Fruit fly (Drosophila melanogaster) whole organism, embryonic: Measurements from ENCODE around the gene CG31988.
A peak's percentile ranks its signal among the peaks of the same experiment; 100 is the strongest.

Experiments
- Atf6 ChIP-seq: fragments of 200-800 bp; sonication (Bioruptor generic); IDR thresholded peaks from 2 replicates; pipeline ENCODE4 v1.3.6; 2022; ENCODE audit warnings: missing biosample characterization, missing genetic modification characterization
- Awh ChIP-seq: fragments of 200-800 bp; sonication (Bioruptor generic); IDR thresholded peaks from 2 replicates; pipeline ENCODE4, ENCODE4 v1.3.6; 2022; ENCODE audit warnings: missing biosample characterization, missing genetic modification characterization
- CG1024 ChIP-seq: fragments of 200-800 bp; sonication (Bioruptor generic); IDR thresholded peaks from 2 replicates; pipeline ENCODE4 v1.3.6; 2022; ENCODE audit warnings: missing biosample characterization, missing genetic modification characterization
- CG12071 ChIP-seq: fragments of 200-800 bp; sonication (Bioruptor generic); optimal IDR thresholded peaks from 3 replicates; lab custom pipeline; 2018; ENCODE audit warnings: missing biosample characterization, mild to moderate bottlenecking, missing genetic modification characterization
- CG12659 ChIP-seq: fragments of 200-800 bp; sonication (Bioruptor generic); optimal IDR thresholded peaks from 3 replicates; lab custom pipeline; 2017; ENCODE audit warnings: mild to moderate bottlenecking, missing biosample characterization, missing genetic modification reagents, missing genetic modification characterization
- CG13624 ChIP-seq: fragments of 200-800 bp; sonication (Bioruptor generic); optimal IDR thresholded peaks from 2 replicates; lab custom pipeline; 2016; ENCODE audit warnings: missing biosample characterization, missing genetic modification characterization
- CG15011 ChIP-seq: fragments of 200-800 bp; sonication (Bioruptor generic); optimal IDR thresholded peaks from 3 replicates; lab custom pipeline; 2018; ENCODE audit warnings: missing biosample characterization, mild to moderate bottlenecking, missing genetic modification characterization
- CG16813 ChIP-seq: fragments of 200-800 bp; sonication (Bioruptor generic); IDR thresholded peaks from 3 replicates; pipeline ENCODE4 v1.3.6; 2022; ENCODE audit warnings: missing biosample characterization, missing genetic modification characterization; ENCODE audit not compliant: partially characterized antibody
- CG17186 ChIP-seq: fragments of 200-800 bp; sonication (Bioruptor generic); optimal IDR thresholded peaks from 3 replicates; lab custom pipeline; 2017; ENCODE audit warnings: missing biosample characterization, missing genetic modification reagents, missing genetic modification characterization
- CG17829 ChIP-seq: fragments of 200-800 bp; optimal IDR thresholded peaks from 2 replicates; lab custom pipeline; 2019; ENCODE audit warnings: missing biosample characterization, mild to moderate bottlenecking, missing genetic modification characterization, moderate library complexity
- CG3163 ChIP-seq: fragments of 200-800 bp; sonication (Bioruptor generic); optimal IDR thresholded peaks from 3 replicates; lab custom pipeline; 2016; ENCODE audit warnings: missing biosample characterization, missing genetic modification characterization
- CG32772 ChIP-seq: fragments of 200-800 bp; sonication (Bioruptor generic); IDR thresholded peaks from 2 replicates; pipeline ENCODE4 v1.3.6; 2022; ENCODE audit warnings: missing biosample characterization, missing genetic modification characterization
- CG3838 ChIP-seq: fragments of 200-800 bp; sonication (Bioruptor generic); optimal IDR thresholded peaks from 3 replicates; lab custom pipeline; 2016; ENCODE audit warnings: missing biosample characterization, missing genetic modification characterization
- CG4360 ChIP-seq: fragments of 200-800 bp; sonication (Bioruptor generic); IDR thresholded peaks from 2 replicates; pipeline ENCODE4 v1.3.6; 2022; ENCODE audit warnings: missing biosample characterization, missing genetic modification characterization
- CG7271 ChIP-seq: fragments of 200-800 bp; sonication (Bioruptor generic); optimal IDR thresholded peaks from 2 replicates; lab custom pipeline; 2018; ENCODE audit warnings: missing biosample characterization, mild to moderate bottlenecking, missing genetic modification characterization, moderate library complexity
- CkIIα-i1 ChIP-seq: fragments of 200-800 bp; sonication (Bioruptor generic); IDR thresholded peaks from 2 replicates; pipeline ENCODE4 v1.3.6; 2022; ENCODE audit warnings: missing biosample characterization, missing genetic modification characterization
- D19A ChIP-seq: fragments of 200-800 bp; optimal IDR thresholded peaks from 3 replicates; lab custom pipeline; 2019; ENCODE audit warnings: missing biosample characterization, mild to moderate bottlenecking, missing genetic modification characterization, moderate library complexity
- ERR ChIP-seq: fragments of 200-800 bp; sonication (Bioruptor generic); optimal IDR thresholded peaks from 2 replicates; lab custom pipeline; 2016; ENCODE audit warnings: missing biosample characterization, missing genetic modification characterization
- Elba2 ChIP-seq: fragments of 200-800 bp; sonication (Bioruptor generic); optimal IDR thresholded peaks from 3 replicates; lab custom pipeline; 2016; ENCODE audit warnings: missing biosample characterization, missing genetic modification characterization
- Ets97D ChIP-seq: fragments of 200-800 bp; sonication (Bioruptor generic); optimal IDR thresholded peaks from 3 replicates; lab custom pipeline; 2016; ENCODE audit warnings: missing biosample characterization, missing genetic modification characterization
- HLH4C ChIP-seq: fragments of 200-800 bp; sonication (Bioruptor generic); IDR thresholded peaks from 3 replicates; pipeline ENCODE4 v1.3.6; 2022; ENCODE audit warnings: missing biosample characterization, missing genetic modification characterization; ENCODE audit not compliant: partially characterized antibody
- MBD-R2 ChIP-seq: fragments of 200-800 bp; sonication (Bioruptor generic); IDR thresholded peaks from 2 replicates; pipeline ENCODE4 v1.3.6; 2022; ENCODE audit warnings: missing biosample characterization, missing genetic modification characterization
- MESR4 ChIP-seq: fragments of 200-800 bp; sonication (Bioruptor generic); optimal IDR thresholded peaks from 2 replicates; lab custom pipeline; 2018; ENCODE audit warnings: missing biosample characterization, mild to moderate bottlenecking, missing genetic modification characterization, moderate library complexity
- Med ChIP-seq: fragments of 200-800 bp; sonication (Bioruptor generic); peaks from one replicate; lab custom pipeline; 2016; ENCODE audit warnings: missing biosample characterization, missing genetic modification characterization, mild to moderate bottlenecking, inconsistent platforms, moderate library complexity
- Myb ChIP-seq: fragments of 200-800 bp; sonication (Bioruptor generic); optimal IDR thresholded peaks from 2 replicates; lab custom pipeline; 2016; ENCODE audit warnings: missing biosample characterization, missing genetic modification characterization
- NfI ChIP-seq: fragments of 200-800 bp; sonication (Bioruptor generic); optimal IDR thresholded peaks from 3 replicates; lab custom pipeline; 2018; ENCODE audit warnings: missing biosample characterization, mild to moderate bottlenecking, missing genetic modification characterization, moderate library complexity
- Opbp ChIP-seq: fragments of 200-800 bp; sonication (Bioruptor generic); IDR thresholded peaks from 3 replicates; pipeline ENCODE4 v1.3.6; 2022; ENCODE audit warnings: missing biosample characterization, missing genetic modification characterization; ENCODE audit not compliant: partially characterized antibody
- Pdp1 ChIP-seq, 2 experiments: fragments of 200-800 bp; sonication (Bioruptor generic); optimal IDR thresholded peaks; 3 replicates each; lab custom pipeline; 2016; ENCODE audit warnings: missing biosample characterization in 2 of 2, missing genetic modification characterization in 2 of 2, mild to moderate bottlenecking in 1 of 2, moderate library complexity in 1 of 2
- Sry-β ChIP-seq: fragments of 200-800 bp; sonication (Bioruptor generic); optimal IDR thresholded peaks from 2 replicates; lab custom pipeline; 2018; ENCODE audit warnings: missing biosample characterization, mild to moderate bottlenecking, missing genetic modification characterization, moderate library complexity
- Trl ChIP-seq, 3 experiments: fragments of >200 bp in 2 of 3; fragments of 200-800 bp in 1 of 3; sonication (Bioruptor generic) in 1 of 3; optimal IDR thresholded peaks; 2 replicates in 1 of 3; 3 replicates in 2 of 3; lab custom pipeline; 2016 to 2017; ENCODE audit warnings: missing biosample characterization in 1 of 3, missing genetic modification characterization in 1 of 3
- bcd ChIP-seq: fragments of 200-800 bp; sonication (Bioruptor generic); optimal IDR thresholded peaks from 2 replicates; lab custom pipeline; 2017; ENCODE audit warnings: missing biosample characterization, mild to moderate bottlenecking, missing genetic modification characterization
- bowl ChIP-seq: fragments of 200-800 bp; sonication (Bioruptor generic); IDR thresholded peaks from 2 replicates; pipeline ENCODE4 v1.3.6; 2022; ENCODE audit warnings: missing biosample characterization, missing genetic modification characterization
- caup ChIP-seq: fragments of 200-800 bp; sonication (Bioruptor generic); optimal IDR thresholded peaks from 3 replicates; lab custom pipeline; 2017; ENCODE audit warnings: missing biosample characterization, mild to moderate bottlenecking, missing genetic modification characterization, moderate library complexity; ENCODE audit not compliant: severe bottlenecking
- chm ChIP-seq: fragments of 200-800 bp; sonication (Bioruptor generic); IDR thresholded peaks from 2 replicates; pipeline ENCODE4 v1.3.6; 2022; ENCODE audit warnings: missing biosample characterization, missing genetic modification characterization
- cwo ChIP-seq: fragments of 200-800 bp; sonication (Bioruptor generic); optimal IDR thresholded peaks from 3 replicates; lab custom pipeline; 2017; ENCODE audit warnings: missing biosample characterization, missing genetic modification characterization, mild to moderate bottlenecking, moderate library complexity, missing genetic modification reagents
- fd102C ChIP-seq: fragments of 200-800 bp; sonication (Bioruptor generic); optimal IDR thresholded peaks from 2 replicates; lab custom pipeline; 2018; ENCODE audit warnings: missing biosample characterization, mild to moderate bottlenecking, missing genetic modification characterization, moderate library complexity
- gem ChIP-seq: fragments of 200-800 bp; sonication (Bioruptor generic); optimal IDR thresholded peaks from 2 replicates; lab custom pipeline; 2019; ENCODE audit warnings: missing biosample characterization, mild to moderate bottlenecking, missing genetic modification characterization, moderate library complexity
- gro ChIP-seq: fragments of 200-800 bp; sonication (Bioruptor generic); optimal IDR thresholded peaks from 2 replicates; lab custom pipeline; 2016; ENCODE audit warnings: missing biosample characterization, missing genetic modification characterization
- insv ChIP-seq, 2 experiments: fragments of 200-800 bp; sonication (Bioruptor generic); optimal IDR thresholded peaks; 3 replicates each; lab custom pipeline; 2016 to 2018; ENCODE audit warnings: missing biosample characterization in 2 of 2, missing genetic modification characterization in 2 of 2
- lilli ChIP-seq: fragments of 200-800 bp; sonication (Bioruptor generic); optimal IDR thresholded peaks from 3 replicates; lab custom pipeline; 2016; ENCODE audit warnings: missing biosample characterization, missing genetic modification characterization
- nerfin-1 ChIP-seq: fragments of 200-800 bp; sonication (Bioruptor generic); optimal IDR thresholded peaks from 3 replicates; lab custom pipeline; 2019; ENCODE audit warnings: missing biosample characterization, mild to moderate bottlenecking, missing genetic modification characterization, moderate library complexity
- nerfin-2 ChIP-seq: fragments of 200-800 bp; sonication (Bioruptor generic); IDR thresholded peaks from 2 replicates; pipeline ENCODE4 v1.3.6; 2022; ENCODE audit warnings: missing biosample characterization, missing genetic modification characterization; ENCODE audit not compliant: partially characterized antibody
- nom ChIP-seq: fragments of 200-800 bp; sonication (Bioruptor generic); optimal IDR thresholded peaks from 2 replicates; lab custom pipeline; 2017; ENCODE audit warnings: missing biosample characterization, missing genetic modification characterization, mild to moderate bottlenecking, moderate library complexity, missing genetic modification reagents
- rib ChIP-seq: fragments of 200-800 bp; sonication (Bioruptor generic); IDR thresholded peaks from 2 replicates; pipeline ENCODE4 v1.3.6; 2022; ENCODE audit warnings: missing biosample characterization, missing genetic modification characterization
- sens ChIP-seq: fragments of 200-800 bp; sonication (Bioruptor generic); peaks from one replicate; lab custom pipeline; 2016; ENCODE audit warnings: missing biosample characterization, missing genetic modification characterization
- sqz ChIP-seq: fragments of 200-800 bp; sonication (Bioruptor generic); optimal IDR thresholded peaks from 3 replicates; lab custom pipeline; 2018; ENCODE audit warnings: missing biosample characterization, mild to moderate bottlenecking, missing genetic modification characterization
- stwl ChIP-seq: fragments of 200-800 bp; sonication (Bioruptor generic); optimal IDR thresholded peaks from 3 replicates; lab custom pipeline; 2018; ENCODE audit warnings: missing biosample characterization, mild to moderate bottlenecking, missing genetic modification characterization, moderate library complexity
- wdn ChIP-seq: fragments of 200-800 bp; sonication (Bioruptor generic); IDR thresholded peaks from 2 replicates; pipeline ENCODE4 v1.3.6; 2022; ENCODE audit warnings: missing biosample characterization, missing genetic modification characterization

CG31988 gene

DNA sequence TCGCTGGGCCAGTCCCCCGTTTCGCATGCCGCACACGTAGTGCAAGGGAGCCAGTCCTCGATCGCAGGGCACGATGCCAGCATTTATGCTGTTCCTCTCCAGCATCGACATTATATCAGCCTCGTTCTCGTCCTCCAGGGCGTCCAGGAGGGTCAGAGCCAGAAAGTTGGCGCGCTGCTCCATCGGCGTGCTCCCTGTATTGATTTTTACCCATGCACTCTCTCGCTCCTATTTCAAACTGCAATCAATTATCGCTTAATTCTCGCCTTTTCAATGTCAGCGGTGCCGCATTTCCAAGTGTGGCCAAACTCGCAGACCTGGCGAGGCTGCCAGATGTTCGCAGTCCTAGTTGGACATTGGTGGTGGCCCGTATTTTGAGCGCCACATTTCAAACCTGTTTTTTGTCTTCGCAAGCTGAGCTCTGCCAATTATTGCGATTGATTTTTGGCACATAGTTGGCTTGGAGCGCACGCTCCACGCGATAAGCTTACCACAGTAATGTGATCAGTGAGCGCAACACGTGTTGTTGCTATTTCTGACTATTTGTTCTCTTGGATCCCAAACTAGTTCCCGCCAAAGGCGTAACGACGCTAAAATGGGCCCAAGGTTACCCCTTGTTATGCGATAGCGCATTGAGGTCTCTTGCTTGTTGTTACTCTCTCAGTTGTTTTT is 15.8 kb upstream of the CG31988 start, which contains the start of gene CG8679 (continued):
- TF ChIP-seq CG12071 (no peak), MESR4 (GFP tag; lab: Kevin White, UChicago) (peak; percentile 52), sqz (GFP tag; lab: Kevin White, UChicago) (no peak), CG16813 (GFP tag; lab: Robert Waterston, UW) (peak; percentile 34; the same call in 1 of the 3 replicates), D19A (tag; lab: Kevin White, UChicago) (no peak), CG13624 (GFP tag; lab: Kevin White, UChicago) (peak; percentile 1), CG17186 (GFP tag; lab: Kevin White, UChicago) (peak; percentile 67), stwl (tag; lab: Kevin White, UChicago) (peak; percentile 58), Pdp1 (GFP tag; optimal IDR thresholded peaks at IDR 0.05; lab: Kevin White, UChicago) (peak in 1 of 2 experiments; percentile 91), cwo (GFP tag; lab: Kevin White, UChicago) (peak; percentile 84), bowl (GFP tag; lab: Robert Waterston, UW) (no peak), bcd (GFP tag; lab: Kevin White, UChicago) (no peak), Ets97D (GFP tag; lab: Kevin White, UChicago) (peak; percentile 37), Awh (no peak), Opbp (GFP tag; lab: Robert Waterston, UW) (0 out of 3 replicates have a peak, but pooled peaks have one; percentile 51), Myb (peak; percentile 57), fd102C (no peak), NfI (no peak), lilli (GFP tag; lab: Kevin White, UChicago) (no peak), MBD-R2 (peak; percentile 80), CG3838 (GFP tag; lab: Kevin White, UChicago) (no peak), nerfin-2 (GFP tag; lab: Robert Waterston, UW) (no peak), insv (GFP tag; optimal IDR thresholded peaks at IDR 0.05; lab: Kevin White, UChicago) (peak in 1 of 2 experiments; percentile 70), nom (GFP tag; lab: Kevin White, UChicago) (peak; percentile 20), Trl (optimal IDR thresholded peaks at IDR 0.05; lab: Kevin White, UChicago) (peak in 1 of 2 experiments; percentile 48), Trl (GFP tag; optimal IDR thresholded peaks at IDR 0.05; lab: Kevin White, UChicago) (no peak), Sry-β (GFP tag; lab: Kevin White, UChicago) (peak; percentile 63), Atf6 (peak; percentile 10; the same call in 1 of the 2 replicates), CG32772 (GFP tag; lab: Robert Waterston, UW) (0 out of 2 replicates have a peak, but pooled peaks have one; percentile 20), gro (GFP tag; lab: Kevin White, UChicago) (peak; percentile 19), ERR (GFP tag; lab: Kevin White, UChicago) (peak; percentile 8), HLH4C (peak; percentile 35; the same call in 1 of the 3 replicates), CG4360 (GFP tag; lab: Robert Waterston, UW) (0 out of 2 replicates have a peak, but pooled peaks have one; percentile 26), wdn (GFP tag; lab: Robert Waterston, UW) (no peak), CG1024 (no peak), nerfin-1 (tag; lab: Kevin White, UChicago) (no peak), CG12659 (GFP tag; lab: Kevin White, UChicago) (peak; percentile 45), CG7271 (no peak), sens (GFP tag; lab: Kevin White, UChicago) (peak; percentile 78), caup (GFP tag; lab: Kevin White, UChicago) (peak; percentile 32), gem (tag; lab: Kevin White, UChicago) (no peak), CkIIα-i1 (GFP tag; lab: Robert Waterston, UW) (no peak), CG17829 (tag; lab: Kevin White, UChicago) (peak; percentile 31), CG15011 (no peak), Med (GFP tag; lab: Kevin White, UChicago) (peak; percentile 42), CG3163 (GFP tag; lab: Kevin White, UChicago) (no peak), Elba2 (GFP tag; lab: Kevin White, UChicago) (peak; percentile 67), rib (GFP tag; lab: Robert Waterston, UW) (peak; percentile 95), chm (GFP tag; lab: Robert Waterston, UW) (0 out of 2 replicates have a peak, but pooled peaks have one; percentile 26)
